Fruit fly (Drosophila melanogaster) Kc167 (cell line): Measurements from ENCODE around the gene CG9737.

Source experiments
- Myc ChIP-seq: fragments of >200 bp; optimal IDR thresholded peaks from 2 replicates; lab custom pipeline; 2017; ENCODE audit warnings: missing external identifiers
- Sin3A ChIP-seq: fragments of >200 bp; optimal IDR thresholded peaks from 2 replicates; lab custom pipeline; 2018; ENCODE audit warnings: missing external identifiers
- h ChIP-seq: fragments of >200 bp; optimal IDR thresholded peaks from 3 replicates; lab custom pipeline; 2018; ENCODE audit warnings: missing external identifiers
- insv ChIP-seq: fragments of >200 bp; optimal IDR thresholded peaks from 3 replicates; lab custom pipeline; 2018; ENCODE audit warnings: missing external identifiers
- psq ChIP-seq: fragments of >200 bp; optimal IDR thresholded peaks from 2 replicates; lab custom pipeline; 2017; ENCODE audit warnings: missing external identifiers
- ttk ChIP-seq: sonication (Bioruptor generic); optimal IDR thresholded peaks from 2 replicates; lab custom pipeline; 2017; ENCODE audit warnings: missing external identifiers

CG9737 gene

DNA sequence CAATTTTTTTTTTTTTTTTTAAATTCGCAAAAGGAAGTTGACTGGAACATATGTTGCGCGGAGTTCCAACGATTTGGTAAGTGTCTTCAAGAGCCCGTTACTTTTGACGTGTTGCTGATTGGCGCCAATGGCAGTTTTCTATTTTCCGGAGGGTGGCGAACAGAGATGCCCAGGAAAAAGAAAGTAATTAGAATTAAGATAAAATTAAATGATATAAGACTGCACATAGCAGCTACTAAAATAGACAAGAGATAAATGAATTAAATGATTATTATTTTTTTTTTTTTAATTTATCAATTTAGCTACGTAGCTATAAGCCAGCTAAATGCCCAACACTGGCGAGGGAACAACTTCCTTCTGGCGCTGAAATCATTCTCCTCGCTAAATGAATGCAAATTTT, 20.9 kb downstream of the CG9737 start:
- TF ChIP-seq psq (lab: Kevin White, UChicago) (no peak), insv (lab: Kevin White, UChicago) (no peak), h (lab: Kevin White, UChicago) (no peak), Sin3A (lab: Kevin White, UChicago) (no peak), ttk (lab: Kevin White, UChicago) (no peak), Myc (lab: Kevin White, UChicago) (no peak)

DNA sequence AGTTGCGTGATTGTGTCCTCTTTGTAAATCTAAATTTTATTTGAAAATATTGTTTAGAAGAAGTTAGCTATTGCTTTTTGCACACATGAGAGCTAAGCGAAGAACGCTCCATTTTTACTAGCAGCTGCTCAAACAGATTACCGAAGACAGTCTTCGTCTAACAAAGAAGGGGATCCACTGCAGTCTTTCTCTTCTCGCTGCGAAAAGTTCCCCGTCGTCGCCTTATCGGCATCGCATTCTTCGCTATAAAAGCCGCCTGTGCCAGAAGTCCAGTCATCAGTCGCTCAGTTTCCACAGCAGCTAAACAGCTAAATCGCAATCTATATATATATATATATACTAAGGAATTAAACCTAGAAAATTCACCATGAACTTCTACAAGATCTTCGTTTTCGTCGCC, 26.9 kb downstream of the CG9737 start, which contains the start of gene CecC:
Gene CecC (plus strand): TSS at position 275 of the 400 bp plus-strand sequence.
- TF ChIP-seq h (lab: Kevin White, UChicago) = no peak
- TF ChIP-seq insv (lab: Kevin White, UChicago) = no peak
- no peak for TF ChIP-seq ttk (lab: Kevin White, UChicago)
- no peak for TF ChIP-seq psq (lab: Kevin White, UChicago)
- no peak for TF ChIP-seq Sin3A (lab: Kevin White, UChicago)
- no peak for TF ChIP-seq Myc (lab: Kevin White, UChicago)

DNA sequence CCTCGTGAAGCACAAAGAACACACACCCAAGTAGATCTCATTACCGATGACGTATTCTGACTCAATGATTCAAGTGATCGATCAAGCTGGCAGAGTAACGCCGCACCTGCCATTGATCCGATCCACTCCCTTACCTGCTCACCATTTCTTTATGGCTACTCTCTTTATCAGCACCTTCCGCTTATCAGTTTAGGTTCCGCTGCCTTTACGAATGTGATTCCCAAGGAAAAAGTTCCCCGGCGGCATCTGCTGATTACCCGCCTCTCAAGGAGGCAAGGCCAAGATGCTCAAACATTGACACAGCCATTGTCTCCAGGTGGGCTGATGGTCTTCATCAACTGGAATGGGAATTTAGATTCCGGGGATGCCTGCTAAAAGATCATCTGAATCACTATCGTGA, 28.1 kb downstream of the CG9737 start:
- no peak for TF ChIP-seq Myc (lab: Kevin White, UChicago)
- TF ChIP-seq ttk (lab: Kevin White, UChicago) = no peak
- no peak for TF ChIP-seq Sin3A (lab: Kevin White, UChicago)
- TF ChIP-seq psq (lab: Kevin White, UChicago) = no peak
- TF ChIP-seq insv (lab: Kevin White, UChicago) = no peak
- TF ChIP-seq h (lab: Kevin White, UChicago) = no peak

dm6 chr3R:30213697-30214096, 29.4 kb downstream of the CG9737 start, which contains the start of gene CecB:
Gene CecB, minus strand, starts transcription at chr3R:30213797.
- TF ChIP-seq ttk (lab: Kevin White, UChicago) (no peak), Sin3A (lab: Kevin White, UChicago) (no peak)

DNA sequence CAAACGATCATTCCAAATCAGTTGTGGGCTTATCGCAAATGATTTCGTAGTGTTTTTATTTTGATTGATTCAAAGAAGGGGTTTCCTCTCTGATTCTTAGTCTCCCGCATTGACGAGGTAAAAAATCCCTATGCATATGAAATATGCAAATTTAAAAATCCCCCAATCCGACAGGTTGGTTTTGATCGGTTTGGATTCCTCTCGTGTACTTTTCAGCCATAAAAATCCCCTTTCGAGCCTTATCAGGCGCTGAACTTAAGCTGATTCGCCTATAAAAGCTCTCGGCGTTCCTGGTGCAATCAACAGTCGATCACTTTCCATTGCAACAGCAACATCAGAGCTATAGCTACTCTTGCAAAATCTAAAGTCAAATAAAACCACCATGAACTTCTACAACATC, 31.3 kb downstream of the CG9737 start, which contains the start of gene CecA2:
Gene CecA2 (plus strand): TSS at position 301 of the 400 bp plus-strand sequence.
- TF ChIP-seq Myc (lab: Kevin White, UChicago) = no peak
- TF ChIP-seq insv (lab: Kevin White, UChicago) = no peak
- no peak for TF ChIP-seq ttk (lab: Kevin White, UChicago)
- TF ChIP-seq h (lab: Kevin White, UChicago) = no peak
- TF ChIP-seq psq (lab: Kevin White, UChicago) = no peak
- no peak for TF ChIP-seq Sin3A (lab: Kevin White, UChicago)

DNA sequence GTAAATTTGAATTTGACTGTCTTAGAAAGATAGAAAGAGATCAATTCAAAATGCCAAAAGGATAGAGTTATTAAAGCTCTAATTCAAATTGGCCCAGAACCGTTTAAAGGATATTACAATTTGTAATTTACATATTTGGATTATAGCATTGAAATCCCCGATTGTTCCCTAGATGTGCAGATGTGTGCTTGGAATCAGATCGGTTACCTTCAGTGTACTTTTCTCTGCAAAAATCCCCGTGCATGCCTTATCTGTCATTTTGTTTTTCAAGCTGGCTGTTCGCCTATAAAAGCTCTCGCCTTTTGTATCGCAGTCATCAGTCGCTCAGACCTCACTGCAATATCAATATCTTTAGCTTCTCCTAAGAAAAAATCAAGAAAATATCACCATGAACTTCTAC, 32.6 kb downstream of the CG9737 start, which contains the start of gene CecA1:
Gene CecA1 (plus strand): TSS at position 315 of the 400 bp plus-strand sequence.
- TF ChIP-seq psq (lab: Kevin White, UChicago) (no peak), insv (lab: Kevin White, UChicago) (no peak), ttk (lab: Kevin White, UChicago) (no peak), Myc (lab: Kevin White, UChicago) (no peak), h (lab: Kevin White, UChicago) (no peak), Sin3A (lab: Kevin White, UChicago) (no peak)

- TF ChIP-seq h (lab: Kevin White, UChicago) = no peak
- TF ChIP-seq ttk (lab: Kevin White, UChicago) = no peak
- no peak for TF ChIP-seq Myc (lab: Kevin White, UChicago)
- TF ChIP-seq Sin3A (lab: Kevin White, UChicago) = no peak
- TF ChIP-seq insv (lab: Kevin White, UChicago) = no peak
- no peak for TF ChIP-seq psq (lab: Kevin White, UChicago)
Observed at dm6 chr3R:30209648-30210047, 33.5 kb downstream of the CG9737 start, which contains the start of gene Anp. Gene Anp, plus strand, starts transcription at chr3R:30209948.

DNA sequence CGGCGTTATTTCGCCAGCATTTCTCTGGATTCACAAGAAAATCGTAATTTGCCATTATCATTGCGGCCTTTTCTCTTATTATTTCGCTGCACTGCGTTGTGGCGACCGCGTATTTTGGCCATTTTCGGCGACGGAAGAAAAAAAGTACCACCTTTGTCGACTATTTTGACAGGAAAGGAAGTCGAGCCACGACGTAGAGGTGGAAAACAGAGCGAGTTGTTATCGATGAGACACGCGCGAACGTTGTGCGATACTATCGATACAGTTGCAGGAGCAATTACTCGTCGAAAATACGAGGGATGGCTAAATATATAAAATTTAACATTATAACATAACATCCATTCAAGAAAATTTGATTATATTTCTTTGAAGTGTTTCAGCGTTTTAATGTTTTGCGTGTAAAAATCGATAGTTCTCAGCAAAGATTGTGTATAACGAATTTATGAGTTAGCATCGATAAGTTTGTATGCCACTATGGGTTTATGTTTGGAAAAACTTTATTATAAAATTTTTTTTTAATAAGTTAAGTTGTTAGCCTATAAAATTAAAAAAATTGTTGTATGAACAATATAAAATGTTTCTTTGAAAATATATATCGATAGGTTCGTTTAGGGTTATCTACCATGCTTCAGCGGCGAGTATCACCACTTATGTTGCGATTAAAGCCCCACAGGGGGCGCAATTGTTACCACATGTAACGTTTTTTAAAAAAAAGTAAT, 34.2 kb downstream of the CG9737 start, which contains the start of gene RpS7:
Gene RpS7 (minus strand): TSS at position 255 of the 719 bp plus-strand sequence.
- TF ChIP-seq h (lab: Kevin White, UChicago) (no peak), insv (lab: Kevin White, UChicago) (no peak), Myc (lab: Kevin White, UChicago) (no peak), Sin3A (lab: Kevin White, UChicago) (no peak), psq (lab: Kevin White, UChicago) (no peak), ttk (lab: Kevin White, UChicago) (no peak)

DNA sequence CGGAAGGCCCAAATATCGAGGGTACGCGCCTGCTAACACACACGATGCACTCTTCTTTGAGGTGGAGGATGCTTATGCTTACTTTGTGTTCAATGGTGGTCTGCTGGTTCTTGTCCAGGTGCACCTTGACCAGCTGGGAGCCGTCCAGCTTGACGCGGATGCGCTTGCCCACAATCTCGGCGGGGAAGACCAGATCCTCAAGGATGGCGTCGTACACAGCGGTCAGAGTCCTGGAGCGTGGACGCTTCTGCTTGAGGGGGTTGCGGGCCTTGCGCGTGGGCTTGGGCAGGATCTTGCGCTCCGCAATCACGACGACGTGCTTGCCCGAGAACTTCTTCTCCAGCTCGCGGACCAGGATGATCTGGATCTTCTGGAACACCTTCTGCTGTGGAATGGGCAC, 35.1 kb downstream of the CG9737 start:
- TF ChIP-seq psq (lab: Kevin White, UChicago) (no peak), Myc (lab: Kevin White, UChicago) (no peak), ttk (lab: Kevin White, UChicago) (no peak), Sin3A (lab: Kevin White, UChicago) (no peak), insv (lab: Kevin White, UChicago) (no peak), h (lab: Kevin White, UChicago) (no peak)

DNA sequence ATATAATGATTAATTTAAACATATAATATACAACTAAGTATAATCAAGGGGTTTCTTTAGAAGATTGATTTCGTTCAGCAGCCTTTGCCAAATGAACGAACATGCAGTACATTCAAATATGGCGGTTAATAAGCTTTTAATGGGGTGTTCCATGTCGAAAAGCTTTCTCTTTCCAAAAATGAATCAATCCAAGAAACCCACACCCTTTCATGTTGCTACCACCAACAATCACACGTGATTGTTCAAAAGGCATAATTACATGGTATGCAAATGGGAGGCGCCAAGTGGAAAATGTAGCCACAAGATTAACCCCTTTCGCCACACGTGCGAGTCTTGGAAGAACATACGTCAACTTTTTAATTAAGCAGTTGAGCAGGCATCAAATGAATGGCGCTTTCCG, 37.2 kb downstream of the CG9737 start:
- TF ChIP-seq insv (lab: Kevin White, UChicago) = no peak
- TF ChIP-seq Myc (lab: Kevin White, UChicago) = no peak
- TF ChIP-seq psq (lab: Kevin White, UChicago) = no peak
- TF ChIP-seq ttk (lab: Kevin White, UChicago) = no peak
- TF ChIP-seq Sin3A (lab: Kevin White, UChicago) = no peak
- TF ChIP-seq h (lab: Kevin White, UChicago) = no peak

- TF ChIP-seq Myc (lab: Kevin White, UChicago) (no peak), ttk (lab: Kevin White, UChicago) (no peak)
Observed at dm6 chr3R:30204004-30204603, 39.0 kb downstream of the CG9737 start.
